Worm (Caenorhabditis elegans): ENCODE data around the gene T23B5.4.

DNA sequence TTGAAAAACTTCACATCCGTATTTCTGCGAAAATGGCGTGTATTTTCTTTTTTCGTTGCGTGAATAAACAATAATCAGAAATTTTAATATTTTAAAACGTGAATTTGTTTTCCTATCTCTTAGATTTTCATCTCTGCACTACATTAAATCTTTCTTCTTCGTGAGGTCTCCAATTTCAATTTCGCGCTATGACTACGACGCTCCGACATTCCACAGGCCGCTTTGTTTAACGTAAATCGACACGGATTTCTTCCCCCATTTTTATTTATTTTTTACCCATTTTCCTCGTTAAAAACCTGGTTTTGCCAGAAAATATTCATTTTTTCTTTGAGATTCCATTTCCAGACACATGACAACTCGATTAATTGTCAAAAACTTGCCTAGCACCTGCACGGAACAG is 49.8 kb downstream of the T23B5.4 start, which contains the start of the genes T23F6.3 and rbd-1:
- TF ChIP-seq ZK546.5 (tag; optimal IDR thresholded peaks at IDR 0.05), result no peak
- TF ChIP-seq pha-4 (GFP tag; IDR thresholded peaks at IDR 0.05), result peak; percentile 54; the same call in 1 of the 2 replicates
- peak; percentile 83 for TF ChIP-seq pha-4 (tag; optimal IDR thresholded peaks at IDR 0.05)
- no peak for TF ChIP-seq nhr-41 (GFP tag; IDR thresholded peaks at IDR 0.05)
- TF ChIP-seq saeg-2 (GFP tag; IDR thresholded peaks at IDR 0.05), result no peak
- TF ChIP-seq lin-15B (tag; optimal IDR thresholded peaks at IDR 0.05), result no peak

Measured in whole organism, L4 larva.